Worm (Caenorhabditis elegans): ENCODE measurements around the gene nhr-197.

Gene nhr-197

ce11 chrV:15689952-15690351 is 2.2 kb downstream of the nhr-197 start, which contains the start of gene nhr-268:
nhr-268 (plus strand) TSS chrV:15690252.
- TF ChIP-seq klf-2 (GFP tag; conservative IDR thresholded peaks at IDR 0.05) (no peak), cog-1 (tag; optimal IDR thresholded peaks at IDR 0.05) (no peak), ref-1 (GFP tag; conservative IDR thresholded peaks at IDR 0.05) (no peak), med-1 (GFP tag; optimal IDR thresholded peaks at IDR 0.05; ENCODE audit: insufficient read depth) (no peak), flt-1 (GFP tag; IDR thresholded peaks at IDR 0.05) (no peak), tab-1 (GFP tag; IDR thresholded peaks at IDR 0.05) (no peak), ztf-23 (GFP tag; IDR thresholded peaks at IDR 0.05) (no peak), T22C8.4 (GFP tag; IDR thresholded peaks at IDR 0.05) (no peak), ztf-29 (GFP tag; IDR thresholded peaks at IDR 0.05) (no peak)

- TF ChIP-seq ztf-29 (GFP tag; IDR thresholded peaks at IDR 0.05) (no peak), tab-1 (GFP tag; IDR thresholded peaks at IDR 0.05) (no peak), T22C8.4 (GFP tag; IDR thresholded peaks at IDR 0.05) (no peak), klf-2 (GFP tag; conservative IDR thresholded peaks at IDR 0.05) (no peak), ztf-23 (GFP tag; IDR thresholded peaks at IDR 0.05) (no peak), med-1 (GFP tag; optimal IDR thresholded peaks at IDR 0.05; ENCODE audit: insufficient read depth) (no peak), flt-1 (GFP tag; IDR thresholded peaks at IDR 0.05) (no peak), cog-1 (tag; optimal IDR thresholded peaks at IDR 0.05) (no peak), ref-1 (GFP tag; conservative IDR thresholded peaks at IDR 0.05) (no peak)
Measured at ce11 chrV:15693682-15694081, 5.9 kb downstream of the nhr-197 start, which contains the start of gene nhr-198. nhr-198 (plus strand) TSS chrV:15693994.

ce11 chrV:15698099-15698498 is 10.3 kb downstream of the nhr-197 start, which contains the start of gene srx-29:
srx-29 (minus strand) TSS chrV:15698199.
- TF ChIP-seq T22C8.4 (GFP tag; IDR thresholded peaks at IDR 0.05) (no peak), cog-1 (tag; optimal IDR thresholded peaks at IDR 0.05) (no peak), tab-1 (GFP tag; IDR thresholded peaks at IDR 0.05) (no peak), ref-1 (GFP tag; conservative IDR thresholded peaks at IDR 0.05) (no peak), klf-2 (GFP tag; conservative IDR thresholded peaks at IDR 0.05) (no peak), flt-1 (GFP tag; IDR thresholded peaks at IDR 0.05) (no peak)

ce11 chrV:15699799-15700198 is 12.0 kb downstream of the nhr-197 start, which contains the start of gene nhr-199:
nhr-199 (minus strand) TSS chrV:15699899.
- TF ChIP-seq ztf-29 (GFP tag; IDR thresholded peaks at IDR 0.05) = no peak
- no peak for TF ChIP-seq med-1 (GFP tag; optimal IDR thresholded peaks at IDR 0.05; ENCODE audit: insufficient read depth)
- no peak for TF ChIP-seq flt-1 (GFP tag; IDR thresholded peaks at IDR 0.05)
- TF ChIP-seq cog-1 (tag; optimal IDR thresholded peaks at IDR 0.05) = no peak
- TF ChIP-seq klf-2 (GFP tag; conservative IDR thresholded peaks at IDR 0.05) = no peak
- TF ChIP-seq ref-1 (GFP tag; conservative IDR thresholded peaks at IDR 0.05) = no peak
- no peak for TF ChIP-seq T22C8.4 (GFP tag; IDR thresholded peaks at IDR 0.05)
- no peak for TF ChIP-seq ztf-23 (GFP tag; IDR thresholded peaks at IDR 0.05)
- no peak for TF ChIP-seq tab-1 (GFP tag; IDR thresholded peaks at IDR 0.05)

ce11 chrV:15702263-15702662 is 14.5 kb downstream of the nhr-197 start, which contains the start of gene nhr-53:
nhr-53 (minus strand) TSS chrV:15702363.
- TF ChIP-seq T22C8.4 (GFP tag; IDR thresholded peaks at IDR 0.05) (no peak), klf-2 (GFP tag; conservative IDR thresholded peaks at IDR 0.05) (no peak), cog-1 (tag; optimal IDR thresholded peaks at IDR 0.05) (no peak), ztf-23 (GFP tag; IDR thresholded peaks at IDR 0.05) (no peak), med-1 (GFP tag; optimal IDR thresholded peaks at IDR 0.05; ENCODE audit: insufficient read depth) (no peak), ref-1 (GFP tag; conservative IDR thresholded peaks at IDR 0.05) (no peak), tab-1 (GFP tag; IDR thresholded peaks at IDR 0.05) (no peak), ztf-29 (GFP tag; IDR thresholded peaks at IDR 0.05) (no peak), flt-1 (GFP tag; IDR thresholded peaks at IDR 0.05) (no peak)

ce11 chrV:15704745-15705144 is 17.0 kb downstream of the nhr-197 start, which contains the start of gene twk-34:
twk-34 (plus strand) TSS chrV:15704960.
- TF ChIP-seq ztf-29 (GFP tag; IDR thresholded peaks at IDR 0.05) = no peak
- no peak for TF ChIP-seq ref-1 (GFP tag; conservative IDR thresholded peaks at IDR 0.05)
- no peak for TF ChIP-seq tab-1 (GFP tag; IDR thresholded peaks at IDR 0.05)
- no peak for TF ChIP-seq klf-2 (GFP tag; conservative IDR thresholded peaks at IDR 0.05)
- TF ChIP-seq T22C8.4 (GFP tag; IDR thresholded peaks at IDR 0.05) = no peak
- TF ChIP-seq cog-1 (tag; optimal IDR thresholded peaks at IDR 0.05) = no peak
- no peak for TF ChIP-seq flt-1 (GFP tag; IDR thresholded peaks at IDR 0.05)
- no peak for TF ChIP-seq ztf-23 (GFP tag; IDR thresholded peaks at IDR 0.05)
- TF ChIP-seq med-1 (GFP tag; optimal IDR thresholded peaks at IDR 0.05; ENCODE audit: insufficient read depth) = no peak

ce11 chrV:15707982-15708381 is 20.2 kb downstream of the nhr-197 start:
- no peak for TF ChIP-seq flt-1 (GFP tag; IDR thresholded peaks at IDR 0.05)
- TF ChIP-seq tab-1 (GFP tag; IDR thresholded peaks at IDR 0.05) = no peak
- TF ChIP-seq med-1 (GFP tag; optimal IDR thresholded peaks at IDR 0.05; ENCODE audit: insufficient read depth) = no peak
- no peak for TF ChIP-seq klf-2 (GFP tag; conservative IDR thresholded peaks at IDR 0.05)
- TF ChIP-seq cog-1 (tag; optimal IDR thresholded peaks at IDR 0.05) = no peak
- TF ChIP-seq ref-1 (GFP tag; conservative IDR thresholded peaks at IDR 0.05) = no peak
- TF ChIP-seq T22C8.4 (GFP tag; IDR thresholded peaks at IDR 0.05) = no peak
- no peak for TF ChIP-seq ztf-23 (GFP tag; IDR thresholded peaks at IDR 0.05)
- no peak for TF ChIP-seq ztf-29 (GFP tag; IDR thresholded peaks at IDR 0.05)

- no peak for TF ChIP-seq ref-1 (GFP tag; conservative IDR thresholded peaks at IDR 0.05)
- no peak for TF ChIP-seq med-1 (GFP tag; optimal IDR thresholded peaks at IDR 0.05; ENCODE audit: insufficient read depth)
- TF ChIP-seq cog-1 (tag; optimal IDR thresholded peaks at IDR 0.05) = no peak
- TF ChIP-seq klf-2 (GFP tag; conservative IDR thresholded peaks at IDR 0.05) = no peak
- no peak for TF ChIP-seq tab-1 (GFP tag; IDR thresholded peaks at IDR 0.05)
- TF ChIP-seq ztf-23 (GFP tag; IDR thresholded peaks at IDR 0.05) = no peak
- no peak for TF ChIP-seq flt-1 (GFP tag; IDR thresholded peaks at IDR 0.05)
- TF ChIP-seq T22C8.4 (GFP tag; IDR thresholded peaks at IDR 0.05) = no peak
Measured at ce11 chrV:15710401-15710800, 22.6 kb downstream of the nhr-197 start, which contains the start of gene Y6E2A.1. Y6E2A.1 (minus strand) TSS chrV:15710501.

ce11 chrV:15711898-15712297 is 24.1 kb downstream of the nhr-197 start, which contains the start of gene str-101:
str-101 (minus strand) TSS chrV:15711998.
- TF ChIP-seq med-1 (GFP tag; optimal IDR thresholded peaks at IDR 0.05; ENCODE audit: insufficient read depth) (no peak), ztf-29 (GFP tag; IDR thresholded peaks at IDR 0.05) (no peak), T22C8.4 (GFP tag; IDR thresholded peaks at IDR 0.05) (no peak), cog-1 (tag; optimal IDR thresholded peaks at IDR 0.05) (no peak), flt-1 (GFP tag; IDR thresholded peaks at IDR 0.05) (no peak), klf-2 (GFP tag; conservative IDR thresholded peaks at IDR 0.05) (no peak), ztf-23 (GFP tag; IDR thresholded peaks at IDR 0.05) (no peak), tab-1 (GFP tag; IDR thresholded peaks at IDR 0.05) (no peak), ref-1 (GFP tag; conservative IDR thresholded peaks at IDR 0.05) (no peak)

Data from whole organism, midembryonic.